Fruit fly (Drosophila melanogaster): Measurements from ENCODE around the gene CG15747.

The CG15747 gene

dm6 chrX:13373239-13374153, 35.4 kb downstream of the CG15747 start (continued):
- no peak for TF ChIP-seq pan (optimal IDR thresholded peaks at IDR 0.05)
- peak in 1 of 2 experiments; percentile 90 for TF ChIP-seq pan (GFP tag; optimal IDR thresholded peaks at IDR 0.05 in 1 of 2, IDR thresholded peaks at IDR 0.05 in 1 of 2)
- TF ChIP-seq CG32532 (GFP tag; IDR thresholded peaks at IDR 0.05): peak; percentile 81
- TF ChIP-seq caup (GFP tag; optimal IDR thresholded peaks at IDR 0.05; ENCODE audit: severe bottlenecking): peak; percentile 80
- TF ChIP-seq zfh2 (GFP tag; optimal IDR thresholded peaks at IDR 0.05): peak; percentile 32
- TF ChIP-seq CG6272 (GFP tag; IDR thresholded peaks at IDR 0.05): peak; percentile 83
- TF ChIP-seq fd3F (GFP tag; optimal IDR thresholded peaks at IDR 0.05): peak; percentile 74
- peak; percentile 74 for TF ChIP-seq CG15011 (GFP tag; optimal IDR thresholded peaks at IDR 0.05)
- no peak for TF ChIP-seq br (optimal IDR thresholded peaks at IDR 0.05)
- peak; percentile 58 for TF ChIP-seq cato (GFP tag; optimal IDR thresholded peaks at IDR 0.05; ENCODE audit: borderline replicate concordance)
- peak; percentile 71 for TF ChIP-seq CrebB (tag; optimal IDR thresholded peaks at IDR 0.05)
- TF ChIP-seq sqz (GFP tag; optimal IDR thresholded peaks at IDR 0.05): peak; percentile 68
- TF ChIP-seq CG17912 (GFP tag; optimal IDR thresholded peaks at IDR 0.05): no peak
- peak; percentile 74 for TF ChIP-seq grn (GFP tag; optimal IDR thresholded peaks at IDR 0.05)
- TF ChIP-seq CG2712 (tag; optimal IDR thresholded peaks at IDR 0.05): peak; percentile 90
- TF ChIP-seq CG16815 (GFP tag; optimal IDR thresholded peaks at IDR 0.05): peak; percentile 64
- no peak for TF ChIP-seq aop (GFP tag; IDR thresholded peaks at IDR 0.05)
- peak; percentile 89 for TF ChIP-seq CG17359 (tag; optimal IDR thresholded peaks at IDR 0.05)
- peak; percentile 34 for TF ChIP-seq CG10274 (GFP tag; optimal IDR thresholded peaks at IDR 0.05)
- TF ChIP-seq Aef1 (GFP tag; IDR thresholded peaks at IDR 0.05): peak; percentile 76
- TF ChIP-seq Elba2 (GFP tag; optimal IDR thresholded peaks at IDR 0.05): no peak
- peak; percentile 78 for TF ChIP-seq H15 (GFP tag; IDR thresholded peaks at IDR 0.05)
- TF ChIP-seq Side (GFP tag; optimal IDR thresholded peaks at IDR 0.05): no peak
- no peak for TF ChIP-seq h (optimal IDR thresholded peaks at IDR 0.05)
- no peak for TF ChIP-seq CG42726 (GFP tag; IDR thresholded peaks at IDR 0.05; ENCODE audit: partially characterized antibody)
- no peak for TF ChIP-seq Bgb (GFP tag; IDR thresholded peaks at IDR 0.05; ENCODE audit: partially characterized antibody)
- no peak for TF ChIP-seq CG7963 (GFP tag; IDR thresholded peaks at IDR 0.05; ENCODE audit: partially characterized antibody)
- TF ChIP-seq CG3281 (GFP tag; optimal IDR thresholded peaks at IDR 0.05): peak; percentile 82
- TF ChIP-seq Dll (GFP tag; IDR thresholded peaks at IDR 0.05; ENCODE audit: partially characterized antibody): no peak
- TF ChIP-seq maf-S (GFP tag; optimal IDR thresholded peaks at IDR 0.05): peak; percentile 38
- no peak for TF ChIP-seq CG8478 (optimal IDR thresholded peaks at IDR 0.05)
- peak; percentile 46 for TF ChIP-seq MTF-1 (GFP tag; optimal IDR thresholded peaks at IDR 0.05; ENCODE audit: borderline replicate concordance)
- no peak for TF ChIP-seq eyg (GFP tag; optimal IDR thresholded peaks at IDR 0.05)
- TF ChIP-seq hkb (optimal IDR thresholded peaks at IDR 0.05): no peak
- peak; percentile 90 for TF ChIP-seq hkb (GFP tag; IDR thresholded peaks at IDR 0.05)
- peak; percentile 77 for TF ChIP-seq Dbx (GFP tag; IDR thresholded peaks at IDR 0.05)
- TF ChIP-seq kah (GFP tag; optimal IDR thresholded peaks at IDR 0.05): peak; percentile 58
- TF ChIP-seq CG8924 (tag; optimal IDR thresholded peaks at IDR 0.05): peak; percentile 92
- peak; percentile 72 for TF ChIP-seq corto (GFP tag; optimal IDR thresholded peaks at IDR 0.05)
- peak; percentile 84 for TF ChIP-seq Fer3 (tag; optimal IDR thresholded peaks at IDR 0.05)
- peak; percentile 77 for TF ChIP-seq CG18476 (GFP tag; optimal IDR thresholded peaks at IDR 0.05)
- peak; percentile 92 for TF ChIP-seq CG17361 (GFP tag; IDR thresholded peaks at IDR 0.05)
- peak; percentile 68 for TF ChIP-seq Oaz (GFP tag; IDR thresholded peaks at IDR 0.05)
- peak; percentile 88 for TF ChIP-seq grau (tag; optimal IDR thresholded peaks at IDR 0.05)
- no peak for TF ChIP-seq Dip2 (GFP tag; IDR thresholded peaks at IDR 0.05)
- peak; percentile 74 for TF ChIP-seq CG5245 (GFP tag; optimal IDR thresholded peaks at IDR 0.05)
- no peak for TF ChIP-seq tup (GFP tag; optimal IDR thresholded peaks at IDR 0.05)
- 0 out of 2 replicates have a peak, but pooled peaks have one; percentile 34 for TF ChIP-seq Lim3 (GFP tag; IDR thresholded peaks at IDR 0.05)
- peak; percentile 58 for TF ChIP-seq Camta (GFP tag; optimal IDR thresholded peaks at IDR 0.05)
- TF ChIP-seq stwl (tag; optimal IDR thresholded peaks at IDR 0.05): peak; percentile 10
